Worm (Caenorhabditis elegans) whole organism, late embryonic: Measurements from ENCODE around the gene C44C10.10.

ENCODE experiments used
- C38D4.7 ChIP-seq: fragments of 200-800 bp; sonication (Bioruptor generic); optimal IDR thresholded peaks from 2 replicates; lab custom pipeline; 2018; ENCODE audit warnings: mild to moderate bottlenecking, missing genetic modification characterization, moderate library complexity, missing compliant biosample characterization
- K02D7.2 ChIP-seq: sonication (generic microtip); optimal IDR thresholded peaks from 2 replicates; lab custom pipeline; 2017; ENCODE audit warnings: mild to moderate bottlenecking, missing genetic modification characterization, missing compliant biosample characterization
- T23F11.4 ChIP-seq: fragments of 200-800 bp; sonication (Bioruptor generic); optimal IDR thresholded peaks from 2 replicates; lab custom pipeline; 2018; ENCODE audit warnings: mild to moderate bottlenecking, missing genetic modification characterization, missing compliant biosample characterization
- Y22D7AL.16 ChIP-seq: sonication (generic microtip); optimal IDR thresholded peaks from 2 replicates; lab custom pipeline; 2016; ENCODE audit warnings: missing genetic modification characterization, missing compliant biosample characterization
- ceh-14 ChIP-seq: sonication (generic microtip); optimal IDR thresholded peaks from 2 replicates; lab custom pipeline; 2016; ENCODE audit warnings: missing genotype, missing genetic modification characterization, missing compliant biosample characterization
- ceh-18 ChIP-seq: sonication (generic microtip); optimal IDR thresholded peaks from 2 replicates; lab custom pipeline; 2016; ENCODE audit warnings: missing genetic modification characterization, missing compliant biosample characterization
- ceh-19 ChIP-seq: fragments of 200-800 bp; sonication (Bioruptor generic); optimal IDR thresholded peaks from 2 replicates; lab custom pipeline; 2018; ENCODE audit warnings: mild to moderate bottlenecking, missing genetic modification characterization, missing compliant biosample characterization
- ceh-31 ChIP-seq: sonication (generic microtip); optimal IDR thresholded peaks from 2 replicates; lab custom pipeline; 2016; ENCODE audit warnings: missing genetic modification characterization, missing compliant biosample characterization
- ceh-34 ChIP-seq: sonication (generic microtip); optimal IDR thresholded peaks from 2 replicates; lab custom pipeline; 2016; ENCODE audit warnings: mild to moderate bottlenecking, missing genetic modification characterization, missing compliant biosample characterization
- ceh-6 ChIP-seq: fragments of 200-800 bp; sonication (Bioruptor generic); optimal IDR thresholded peaks from 2 replicates; lab custom pipeline; 2018; ENCODE audit warnings: mild to moderate bottlenecking, missing genetic modification characterization, missing compliant biosample characterization
- che-1 ChIP-seq: sonication (generic microtip); optimal IDR thresholded peaks from 2 replicates; lab custom pipeline; 2016; ENCODE audit warnings: mild to moderate bottlenecking, missing genetic modification characterization, missing compliant biosample characterization
- dmd-4 ChIP-seq: sonication (generic microtip); optimal IDR thresholded peaks from 2 replicates; lab custom pipeline; 2016; ENCODE audit warnings: borderline replicate concordance, missing genetic modification characterization, missing compliant biosample characterization
- elt-2 ChIP-seq: sonication (generic microtip); optimal IDR thresholded peaks from 2 replicates; lab custom pipeline; 2016; ENCODE audit warnings: missing genetic modification reagents, missing genetic modification characterization, missing compliant biosample characterization
- gmeb-2 ChIP-seq: sonication (generic microtip); optimal IDR thresholded peaks from 2 replicates; lab custom pipeline; 2016; ENCODE audit warnings: missing genetic modification characterization, inconsistent platforms, missing compliant biosample characterization
- hlh-13 ChIP-seq: fragments of 200-800 bp; sonication (Bioruptor generic); optimal IDR thresholded peaks from 2 replicates; lab custom pipeline; 2018; ENCODE audit warnings: mild to moderate bottlenecking, missing genetic modification characterization, missing compliant biosample characterization
- hlh-15 ChIP-seq: sonication (generic microtip); optimal IDR thresholded peaks from 2 replicates; lab custom pipeline; 2016; ENCODE audit warnings: missing genetic modification characterization, missing compliant biosample characterization
- hlh-8 ChIP-seq: sonication (generic microtip); optimal IDR thresholded peaks from 2 replicates; lab custom pipeline; 2016; ENCODE audit warnings: missing genotype, missing genetic modification characterization, missing compliant biosample characterization
- lin-11 ChIP-seq: fragments of 200-800 bp; sonication (Bioruptor generic); optimal IDR thresholded peaks from 2 replicates; lab custom pipeline; 2018; ENCODE audit warnings: mild to moderate bottlenecking, missing genetic modification characterization, missing compliant biosample characterization
- mec-3 ChIP-seq: sonication (generic microtip); optimal IDR thresholded peaks from 2 replicates; lab custom pipeline; 2016; ENCODE audit warnings: borderline replicate concordance, missing genetic modification characterization, missing compliant biosample characterization
- nfya-1 ChIP-seq: sonication (generic microtip); optimal IDR thresholded peaks from 2 replicates; lab custom pipeline; 2017; ENCODE audit warnings: missing genetic modification characterization, mild to moderate bottlenecking, missing compliant biosample characterization, antibody characterized with exemption, moderate library complexity
- npax-4 ChIP-seq: sonication (generic microtip); optimal IDR thresholded peaks from 2 replicates; lab custom pipeline; 2016; ENCODE audit warnings: missing genetic modification characterization, missing compliant biosample characterization
- pag-3 ChIP-seq: sonication (generic microtip); optimal IDR thresholded peaks from 2 replicates; lab custom pipeline; 2016; ENCODE audit warnings: missing compliant biosample characterization, missing genetic modification characterization, borderline replicate concordance
- pat-9 ChIP-seq: fragments of 200-800 bp; sonication (Bioruptor generic); optimal IDR thresholded peaks from 2 replicates; lab custom pipeline; 2018; ENCODE audit warnings: mild to moderate bottlenecking, missing genetic modification characterization, moderate library complexity, missing compliant biosample characterization
- pha-2 ChIP-seq: sonication (generic microtip); optimal IDR thresholded peaks from 2 replicates; lab custom pipeline; 2017; ENCODE audit warnings: mild to moderate bottlenecking, missing genetic modification characterization, missing compliant biosample characterization
- pha-4 ChIP-seq: fragments of 150-350 bp; optimal IDR thresholded peaks from 2 replicates; lab custom pipeline; 2018; ENCODE audit warnings: missing biosample characterization, missing genetic modification reagents, missing genetic modification characterization
- pros-1 ChIP-seq: fragments of 150-350 bp; optimal IDR thresholded peaks from 2 replicates; lab custom pipeline; 2014; ENCODE audit warnings: missing biosample characterization, missing genetic modification reagents, missing genetic modification characterization
- rnt-1 ChIP-seq: sonication (generic microtip); optimal IDR thresholded peaks from 2 replicates; lab custom pipeline; 2016; ENCODE audit warnings: missing genetic modification characterization, missing compliant biosample characterization
- sdc-2 ChIP-seq: sonication (generic microtip); optimal IDR thresholded peaks from 2 replicates; lab custom pipeline; 2016; ENCODE audit warnings: missing genotype, missing genetic modification characterization, missing compliant biosample characterization
- sox-4 ChIP-seq: sonication (generic microtip); optimal IDR thresholded peaks from 2 replicates; lab custom pipeline; 2017; ENCODE audit warnings: mild to moderate bottlenecking, missing genetic modification characterization, inconsistent platforms, missing compliant biosample characterization
- tbx-2 ChIP-seq: sonication (generic microtip); optimal IDR thresholded peaks from 2 replicates; lab custom pipeline; 2016; ENCODE audit warnings: missing genetic modification characterization, missing compliant biosample characterization
- tbx-7 ChIP-seq: sonication (generic microtip); optimal IDR thresholded peaks from 2 replicates; lab custom pipeline; 2016; ENCODE audit warnings: missing genotype, missing genetic modification characterization, missing compliant biosample characterization
- unc-42 ChIP-seq: sonication (generic microtip); optimal IDR thresholded peaks from 2 replicates; lab custom pipeline; 2016; ENCODE audit warnings: missing genotype, missing genetic modification characterization, missing compliant biosample characterization
- unc-55 ChIP-seq: sonication (generic microtip); optimal IDR thresholded peaks from 2 replicates; lab custom pipeline; 2017; ENCODE audit warnings: missing biosample characterization, missing genetic modification reagents, missing genetic modification characterization
- unc-86 ChIP-seq: sonication (generic microtip); optimal IDR thresholded peaks from 2 replicates; lab custom pipeline; 2016; ENCODE audit warnings: missing genetic modification characterization, missing compliant biosample characterization
- zip-5 ChIP-seq: sonication (generic microtip); optimal IDR thresholded peaks from 2 replicates; lab custom pipeline; 2016; ENCODE audit warnings: missing genetic modification characterization, missing compliant biosample characterization
- ztf-16 ChIP-seq: sonication (generic microtip); optimal IDR thresholded peaks from 2 replicates; lab custom pipeline; 2017; ENCODE audit warnings: missing genetic modification characterization, missing compliant biosample characterization

The C44C10.10 gene

ce11 chrX:11690014-11690591, at the start of gene C44C10.10, which contains the start of gene C44C10.5:
C44C10.10 (plus strand) TSS chrX:11690314.
C44C10.5 (plus strand) TSS chrX:11690541.
- TF ChIP-seq T23F11.4 (GFP tag; lab: Kevin White, UChicago) (no peak), hlh-15 (no peak), unc-55 (GFP tag; lab: Kevin White, UChicago) (no peak)

ce11 chrX:11640463-11640995, 49.6 kb upstream of the C44C10.10 start:
- peak; percentile 1 for TF ChIP-seq ceh-14 (tag; lab: Kevin White, UChicago)
- TF ChIP-seq unc-42 (tag; lab: Kevin White, UChicago): peak; percentile 84
- TF ChIP-seq pros-1 (tag; lab: Kevin White, UChicago): no peak
- TF ChIP-seq npax-4 (tag; lab: Kevin White, UChicago): no peak
- TF ChIP-seq unc-86 (tag; lab: Kevin White, UChicago): no peak

- TF ChIP-seq ceh-14 (tag; lab: Kevin White, UChicago) (no peak), dmd-4 (tag; lab: Kevin White, UChicago) (no peak), pag-3 (tag; lab: Kevin White, UChicago) (no peak), tbx-7 (tag; lab: Kevin White, UChicago) (no peak), ceh-34 (tag; lab: Kevin White, UChicago) (no peak), mec-3 (tag; lab: Kevin White, UChicago) (no peak), hlh-13 (no peak), che-1 (tag; lab: Kevin White, UChicago) (no peak), nfya-1 (tag; lab: Kevin White, UChicago) (no peak), pros-1 (tag; lab: Kevin White, UChicago) (no peak), pha-4 (tag; lab: Kevin White, UChicago) (no peak), Y22D7AL.16 (tag; lab: Kevin White, UChicago) (no peak), zip-5 (tag; lab: Kevin White, UChicago) (no peak), C38D4.7 (GFP tag; lab: Kevin White, UChicago) (no peak), lin-11 (tag; lab: Kevin White, UChicago) (no peak), unc-86 (tag; lab: Kevin White, UChicago) (no peak)
These were observed 48.6 kb upstream of the C44C10.10 start for ce11 chrX:11641562-11641961.

DNA sequence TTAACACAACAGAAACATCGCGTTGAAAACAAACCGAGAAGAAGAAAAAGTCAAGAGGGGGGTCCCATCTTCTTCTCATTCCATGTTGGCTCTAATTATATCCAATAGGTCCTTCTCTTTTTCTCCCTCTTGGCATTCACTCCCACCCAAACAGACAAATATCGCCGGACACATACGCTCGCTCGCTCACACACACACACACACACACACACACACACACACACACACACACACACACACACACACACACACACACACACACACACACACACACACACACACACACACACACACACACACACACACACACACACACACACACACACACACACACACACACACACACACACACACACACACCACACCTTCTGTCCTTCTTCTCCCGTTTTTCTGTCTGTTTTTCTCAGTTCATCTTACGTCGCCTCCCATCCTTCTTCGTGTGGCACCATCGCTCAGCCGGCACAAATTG, 46.3 kb upstream of the C44C10.10 start, which contains the start of gene sto-4:
sto-4 (plus strand) TSS at position 360 of the 469 bp plus-strand sequence.
- TF ChIP-seq elt-2 (tag; lab: Kevin White, UChicago) (peak; percentile 48), unc-42 (tag; lab: Kevin White, UChicago) (peak; percentile 77), hlh-13 (peak; percentile 70), ztf-16 (tag; lab: Kevin White, UChicago) (peak; percentile 34), Y22D7AL.16 (tag; lab: Kevin White, UChicago) (peak; percentile 61), ceh-6 (GFP tag; lab: Kevin White, UChicago) (peak; percentile 77), lin-11 (tag; lab: Kevin White, UChicago) (peak; percentile 55), pha-2 (tag; lab: Kevin White, UChicago) (peak; percentile 67), ceh-18 (tag; lab: Kevin White, UChicago) (peak; percentile 67), ceh-19 (GFP tag; lab: Kevin White, UChicago) (peak; percentile 87), tbx-2 (tag; lab: Kevin White, UChicago) (peak; percentile 72), gmeb-2 (tag; lab: Kevin White, UChicago) (peak; percentile 76), sdc-2 (tag; lab: Kevin White, UChicago) (peak; percentile 32), che-1 (tag; lab: Kevin White, UChicago) (peak; percentile 69), ceh-14 (tag; lab: Kevin White, UChicago) (peak; percentile 58), sox-4 (peak; percentile 53), hlh-8 (peak; percentile 8), C38D4.7 (GFP tag; lab: Kevin White, UChicago) (peak; percentile 71), K02D7.2 (tag; lab: Kevin White, UChicago) (peak; percentile 66), T23F11.4 (GFP tag; lab: Kevin White, UChicago) (peak; percentile 67), rnt-1 (tag; lab: Kevin White, UChicago) (peak; percentile 0), ceh-31 (tag; lab: Kevin White, UChicago) (peak; percentile 68), pat-9 (tag; lab: Kevin White, UChicago) (peak; percentile 78)
